Fruit fly (Drosophila melanogaster) whole organism, prepupa: Measurements from ENCODE around the gene CG45065.

ENCODE experiments used
- Blimp-1 ChIP-seq: fragments of 200-800 bp; sonication (Bioruptor generic); optimal IDR thresholded peaks from 3 replicates; lab custom pipeline; 2017; ENCODE audit warnings: missing biosample characterization, missing genetic modification characterization, mild to moderate bottlenecking, moderate library complexity, missing genetic modification reagents
- CG10631 ChIP-seq: fragments of 200-800 bp; sonication (Bioruptor generic); optimal IDR thresholded peaks from 2 replicates; lab custom pipeline; 2016; ENCODE audit warnings: missing biosample characterization, missing genetic modification characterization
- CG10669 ChIP-seq: fragments of 200-800 bp; sonication (Bioruptor generic); optimal IDR thresholded peaks from 3 replicates; lab custom pipeline; 2018; ENCODE audit warnings: missing biosample characterization, mild to moderate bottlenecking, missing genetic modification characterization, moderate library complexity
- CG15336 ChIP-seq: fragments of 200-800 bp; sonication (Bioruptor generic); IDR thresholded peaks from 2 replicates; pipeline ENCODE4 v1.3.6; 2022; ENCODE audit warnings: missing biosample characterization, missing genetic modification characterization
- CG1621 ChIP-seq: fragments of 200-800 bp; sonication (Bioruptor generic); optimal IDR thresholded peaks from 3 replicates; lab custom pipeline; 2018; ENCODE audit warnings: missing biosample characterization, mild to moderate bottlenecking, missing genetic modification characterization
- CG16779 ChIP-seq: fragments of 200-800 bp; sonication (Bioruptor generic); optimal IDR thresholded peaks from 3 replicates; lab custom pipeline; 2017; ENCODE audit warnings: missing biosample characterization, mild to moderate bottlenecking, missing genetic modification characterization
- CG3032 ChIP-seq: fragments of 200-800 bp; optimal IDR thresholded peaks from 2 replicates; lab custom pipeline; 2019; ENCODE audit warnings: missing biosample characterization, mild to moderate bottlenecking, missing genetic modification characterization, moderate library complexity
- CG32006 ChIP-seq: fragments of 200-800 bp; sonication (Bioruptor generic); optimal IDR thresholded peaks from 3 replicates; lab custom pipeline; 2017; ENCODE audit warnings: missing biosample characterization, mild to moderate bottlenecking, missing genetic modification characterization
- CG34406 ChIP-seq: fragments of 200-800 bp; sonication (Bioruptor generic); optimal IDR thresholded peaks from 3 replicates; lab custom pipeline; 2016; ENCODE audit warnings: missing biosample characterization, missing genetic modification characterization
- CG3919 ChIP-seq: fragments of 200-800 bp; sonication (Bioruptor generic); optimal IDR thresholded peaks from 3 replicates; lab custom pipeline; 2016; ENCODE audit warnings: missing biosample characterization, missing genetic modification characterization
- CG4318 ChIP-seq: fragments of 200-800 bp; sonication (Bioruptor generic); optimal IDR thresholded peaks from 3 replicates; lab custom pipeline; 2017; ENCODE audit warnings: missing biosample characterization, mild to moderate bottlenecking, missing genetic modification characterization
- CG6163 ChIP-seq: fragments of 200-800 bp; sonication (Bioruptor generic); IDR thresholded peaks from 3 replicates; pipeline ENCODE4 v1.3.6; 2022; ENCODE audit warnings: missing biosample characterization, missing genetic modification characterization
- CG6276 ChIP-seq: fragments of 200-800 bp; sonication (Bioruptor generic); optimal IDR thresholded peaks from 2 replicates; lab custom pipeline; 2017; ENCODE audit warnings: missing biosample characterization, mild to moderate bottlenecking, missing genetic modification characterization
- CG6792 ChIP-seq: fragments of 200-800 bp; sonication (Bioruptor generic); optimal IDR thresholded peaks from 3 replicates; lab custom pipeline; 2016; ENCODE audit warnings: missing biosample characterization, missing genetic modification characterization
- CG6808 ChIP-seq: fragments of 200-800 bp; sonication (Bioruptor generic); optimal IDR thresholded peaks from 3 replicates; lab custom pipeline; 2017; ENCODE audit warnings: missing biosample characterization, missing genetic modification characterization, mild to moderate bottlenecking, moderate library complexity, missing genetic modification reagents
- CG6854 ChIP-seq: fragments of 200-800 bp; sonication (Bioruptor generic); optimal IDR thresholded peaks from 2 replicates; lab custom pipeline; 2017; ENCODE audit warnings: missing biosample characterization, mild to moderate bottlenecking, missing genetic modification characterization
- CG7368 ChIP-seq: fragments of 200-800 bp; sonication (Bioruptor generic); optimal IDR thresholded peaks from 3 replicates; lab custom pipeline; 2016; ENCODE audit warnings: missing biosample characterization, missing genetic modification characterization
- CG8119 ChIP-seq: fragments of 200-800 bp; sonication (Bioruptor generic); IDR thresholded peaks from 3 replicates; pipeline ENCODE4 v1.3.6; 2022; ENCODE audit warnings: missing biosample characterization, missing genetic modification characterization
- CG8632 ChIP-seq: fragments of 200-800 bp; sonication (Bioruptor generic); optimal IDR thresholded peaks from 3 replicates; lab custom pipeline; 2016; ENCODE audit warnings: missing biosample characterization, missing genetic modification characterization
- CG9139 ChIP-seq: fragments of 200-800 bp; sonication (Bioruptor generic); optimal IDR thresholded peaks from 3 replicates; lab custom pipeline; 2017; ENCODE audit warnings: missing biosample characterization, mild to moderate bottlenecking, missing genetic modification characterization
- Eip75B ChIP-seq: fragments of 200-800 bp; sonication (Bioruptor generic); optimal IDR thresholded peaks from 3 replicates; lab custom pipeline; 2016; ENCODE audit warnings: missing biosample characterization, missing genetic modification characterization
- Eip78C ChIP-seq: fragments of 200-800 bp; sonication (Bioruptor generic); peaks from one replicate; lab custom pipeline; 2016; ENCODE audit warnings: missing biosample characterization, missing genetic modification characterization
- Eip93F ChIP-seq: fragments of 200-800 bp; sonication (Bioruptor generic); optimal IDR thresholded peaks from 2 replicates; lab custom pipeline; 2016; ENCODE audit warnings: missing biosample characterization, mild to moderate bottlenecking, missing genetic modification characterization
- Ets96B ChIP-seq: fragments of 200-800 bp; optimal IDR thresholded peaks from 2 replicates; lab custom pipeline; 2019; ENCODE audit warnings: missing biosample characterization, mild to moderate bottlenecking, missing genetic modification characterization, moderate library complexity
- Lpt ChIP-seq: fragments of 200-800 bp; sonication (Bioruptor generic); optimal IDR thresholded peaks from 3 replicates; lab custom pipeline; 2016; ENCODE audit warnings: missing biosample characterization, missing genetic modification characterization
- Met ChIP-seq: fragments of 200-800 bp; sonication (Bioruptor generic); optimal IDR thresholded peaks from 3 replicates; lab custom pipeline; 2016; ENCODE audit warnings: missing biosample characterization, missing genetic modification characterization
- OdsH ChIP-seq: fragments of 200-800 bp; sonication (Bioruptor generic); optimal IDR thresholded peaks from 3 replicates; lab custom pipeline; 2016; ENCODE audit warnings: missing biosample characterization, missing genetic modification characterization
- Sox102F ChIP-seq: fragments of 200-800 bp; sonication (Bioruptor generic); optimal IDR thresholded peaks from 2 replicates; lab custom pipeline; 2016; ENCODE audit warnings: missing biosample characterization, mild to moderate bottlenecking, missing genetic modification characterization
- Sox15 ChIP-seq: fragments of 200-800 bp; sonication (Bioruptor generic); optimal IDR thresholded peaks from 3 replicates; lab custom pipeline; 2016; ENCODE audit warnings: missing biosample characterization, missing genetic modification characterization
- achi ChIP-seq: fragments of 200-800 bp; sonication (Bioruptor generic); optimal IDR thresholded peaks from 3 replicates; lab custom pipeline; 2016; ENCODE audit warnings: missing biosample characterization, missing genetic modification characterization
- acj6 ChIP-seq: fragments of 200-800 bp; sonication (Bioruptor generic); optimal IDR thresholded peaks from 3 replicates; lab custom pipeline; 2016; ENCODE audit warnings: missing biosample characterization, missing genetic modification characterization
- dsx ChIP-seq: fragments of 200-800 bp; optimal IDR thresholded peaks from 3 replicates; lab custom pipeline; 2019; ENCODE audit warnings: missing biosample characterization, mild to moderate bottlenecking, missing genetic modification characterization, moderate library complexity; ENCODE audit not compliant: poor library complexity, severe bottlenecking
- eg ChIP-seq: fragments of 200-800 bp; sonication (Bioruptor generic); IDR thresholded peaks from 3 replicates; pipeline ENCODE4 v1.3.6; 2022; ENCODE audit warnings: missing biosample characterization, missing genetic modification characterization
- esn ChIP-seq: fragments of 200-800 bp; sonication (Bioruptor generic); optimal IDR thresholded peaks from 2 replicates; lab custom pipeline; 2016; ENCODE audit warnings: missing biosample characterization, mild to moderate bottlenecking, missing genetic modification characterization, moderate library complexity
- fd59A ChIP-seq: fragments of 200-800 bp; sonication (Bioruptor generic); optimal IDR thresholded peaks from 2 replicates; lab custom pipeline; 2017; ENCODE audit warnings: missing biosample characterization, mild to moderate bottlenecking, missing genetic modification characterization, missing genetic modification reagents
- fd85E ChIP-seq: fragments of 200-800 bp; sonication (Bioruptor generic); optimal IDR thresholded peaks from 3 replicates; lab custom pipeline; 2016; ENCODE audit warnings: missing biosample characterization, missing genetic modification characterization
- fkh ChIP-seq: fragments of 200-800 bp; sonication (Bioruptor generic); optimal IDR thresholded peaks from 3 replicates; lab custom pipeline; 2017; ENCODE audit warnings: missing biosample characterization, mild to moderate bottlenecking, missing genetic modification characterization, moderate library complexity
- lz ChIP-seq: fragments of 200-800 bp; sonication (Bioruptor generic); optimal IDR thresholded peaks from 3 replicates; lab custom pipeline; 2016; ENCODE audit warnings: missing biosample characterization, missing genetic modification characterization
- net ChIP-seq: fragments of 200-800 bp; sonication (Bioruptor generic); optimal IDR thresholded peaks from 3 replicates; lab custom pipeline; 2016; ENCODE audit warnings: missing biosample characterization, missing genetic modification characterization
- pdm3 ChIP-seq: fragments of 200-800 bp; sonication (Bioruptor generic); optimal IDR thresholded peaks from 3 replicates; lab custom pipeline; 2016; ENCODE audit warnings: missing biosample characterization, missing genetic modification characterization
- salr ChIP-seq, 2 experiments: fragments of 200-800 bp; sonication (Bioruptor generic); optimal IDR thresholded peaks; 3 replicates each; lab custom pipeline; 2016 to 2018; ENCODE audit warnings: missing biosample characterization in 2 of 2, missing genetic modification characterization in 2 of 2, mild to moderate bottlenecking in 1 of 2
- spab ChIP-seq: fragments of 200-800 bp; sonication (Bioruptor generic); optimal IDR thresholded peaks from 2 replicates; lab custom pipeline; 2017; ENCODE audit warnings: missing biosample characterization, mild to moderate bottlenecking, missing genetic modification characterization, missing genetic modification reagents
- ss ChIP-seq, 2 experiments: fragments of 200-800 bp; sonication (Bioruptor generic); optimal IDR thresholded peaks; 2 replicates in 1 of 2; 3 replicates in 1 of 2; lab custom pipeline; 2017 to 2018; ENCODE audit warnings: mild to moderate bottlenecking in 2 of 2, missing biosample characterization in 2 of 2, missing genetic modification characterization in 2 of 2, moderate library complexity in 1 of 2
- svp ChIP-seq: fragments of 200-800 bp; sonication (Bioruptor generic); peaks from one replicate; lab custom pipeline; 2016; ENCODE audit warnings: missing biosample characterization, missing genetic modification characterization
- topi ChIP-seq: fragments of 200-800 bp; sonication (Bioruptor generic); optimal IDR thresholded peaks from 3 replicates; lab custom pipeline; 2016; ENCODE audit warnings: missing biosample characterization, missing genetic modification characterization

Gene CG45065

dm6 chrX:14841893-14842505 lies 40.4 kb downstream of the CG45065 start:
- TF ChIP-seq salr (GFP tag; optimal IDR thresholded peaks at IDR 0.05; lab: Kevin White, UChicago) (no peak), Eip78C (GFP tag; lab: Kevin White, UChicago) (no peak), CG6792 (no peak), CG3919 (GFP tag; lab: Kevin White, UChicago) (no peak), svp (GFP tag; lab: Kevin White, UChicago) (peak; percentile 30), Ets96B (tag; lab: Kevin White, UChicago) (no peak)

- TF ChIP-seq CG6854 (GFP tag; lab: Kevin White, UChicago) (no peak), Lpt (GFP tag; lab: Kevin White, UChicago) (peak; percentile 15), CG8119 (GFP tag; lab: Robert Waterston, UW) (no peak; the same call in 1 of the 3 replicates), CG7368 (GFP tag; lab: Kevin White, UChicago) (no peak), CG6163 (GFP tag; lab: Robert Waterston, UW) (peak; percentile 56; the same call in 2 of the 3 replicates), Eip93F (GFP tag; lab: Kevin White, UChicago) (no peak), spab (peak; percentile 52), CG1621 (tag; lab: Kevin White, UChicago) (peak; percentile 37), CG15336 (GFP tag; lab: Robert Waterston, UW) (peak; percentile 61), CG6808 (GFP tag; lab: Kevin White, UChicago) (peak; percentile 70), svp (GFP tag; lab: Kevin White, UChicago) (peak; percentile 35), CG3032 (tag; lab: Kevin White, UChicago) (peak; percentile 39), Ets96B (tag; lab: Kevin White, UChicago) (peak; percentile 48), achi (peak; percentile 35), topi (GFP tag; lab: Kevin White, UChicago) (peak; percentile 5), net (peak; percentile 39), Met (GFP tag; lab: Kevin White, UChicago) (peak; percentile 5), CG3919 (GFP tag; lab: Kevin White, UChicago) (peak; percentile 17), CG16779 (tag; lab: Kevin White, UChicago) (peak; percentile 43), CG4318 (GFP tag; lab: Kevin White, UChicago) (peak; percentile 20), Eip78C (GFP tag; lab: Kevin White, UChicago) (peak; percentile 90), lz (no peak), fd59A (GFP tag; lab: Kevin White, UChicago) (no peak), CG32006 (GFP tag; lab: Kevin White, UChicago) (peak; percentile 52), CG6792 (peak; percentile 26), CG9139 (GFP tag; lab: Kevin White, UChicago) (peak; percentile 42), pdm3 (peak; percentile 28), dsx (GFP tag; lab: Kevin White, UChicago) (peak; percentile 38), Sox15 (GFP tag; lab: Kevin White, UChicago) (no peak), fkh (GFP tag; lab: Kevin White, UChicago) (peak; percentile 52), CG8632 (GFP tag; lab: Kevin White, UChicago) (peak; percentile 54), ss (GFP tag; optimal IDR thresholded peaks at IDR 0.05; lab: Kevin White, UChicago) (peak; percentile 64 to 73), esn (GFP tag; lab: Kevin White, UChicago) (peak; percentile 31), Eip75B (GFP tag; lab: Kevin White, UChicago) (peak; percentile 52), salr (GFP tag; optimal IDR thresholded peaks at IDR 0.05; lab: Kevin White, UChicago) (peak in 1 of 2 experiments; percentile 29), CG6276 (GFP tag; lab: Kevin White, UChicago) (peak; percentile 36), Sox102F (GFP tag; lab: Kevin White, UChicago) (peak; percentile 11), Blimp-1 (GFP tag; lab: Kevin White, UChicago) (no peak), CG10631 (peak; percentile 49), eg (GFP tag; lab: Robert Waterston, UW) (peak; percentile 51; the same call in 1 of the 3 replicates), acj6 (GFP tag; lab: Kevin White, UChicago) (peak; percentile 36), OdsH (GFP tag; lab: Kevin White, UChicago) (peak; percentile 42), fd85E (no peak), CG34406 (GFP tag; lab: Kevin White, UChicago) (peak; percentile 37), CG10669 (GFP tag; lab: Kevin White, UChicago) (peak; percentile 51)
Measured at dm6 chrX:14840417-14840872, 41.9 kb downstream of the CG45065 start.
